Worm (Caenorhabditis elegans) whole organism, young adult: ENCODE data around the gene F52C9.5.

Experiments used
- B0019.2 ChIP-seq: fragments of 200-800 bp; sonication (Bioruptor generic); conservative IDR thresholded peaks from 2 replicates; pipeline ENCODE4 v1.3.6; 2022; ENCODE audit warnings: missing genetic modification reagents, missing genetic modification characterization, missing compliant biosample characterization
- F33H1.4 ChIP-seq: fragments of 200-800 bp; sonication (Bioruptor generic); IDR thresholded peaks from 2 replicates; pipeline ENCODE4 v1.3.6; 2022; ENCODE audit warnings: missing genetic modification reagents, missing genetic modification characterization, missing compliant biosample characterization
- F55B11.4 ChIP-seq: sonication (generic microtip); optimal IDR thresholded peaks from 2 replicates; lab custom pipeline; 2016; ENCODE audit warnings: missing compliant biosample characterization, missing genetic modification characterization, borderline replicate concordance; ENCODE audit not compliant: insufficient read depth
- F57A8.1 ChIP-seq: fragments of 200-800 bp; sonication (Bioruptor generic); optimal IDR thresholded peaks from 2 replicates; lab custom pipeline; 2018; ENCODE audit warnings: mild to moderate bottlenecking, missing genetic modification characterization, moderate library complexity, missing compliant biosample characterization
- K11D2.4 ChIP-seq: fragments of 200-800 bp; sonication (Bioruptor generic); IDR thresholded peaks from 2 replicates; pipeline ENCODE4 v1.3.6; 2022; ENCODE audit warnings: missing genetic modification reagents, missing genetic modification characterization, missing compliant biosample characterization
- K12H6.12 ChIP-seq: fragments of 200-800 bp; sonication (Bioruptor generic); optimal IDR thresholded peaks from 2 replicates; lab custom pipeline; 2018; ENCODE audit warnings: mild to moderate bottlenecking, missing genetic modification characterization, missing compliant biosample characterization
- T26A5.8 ChIP-seq: sonication (generic microtip); optimal IDR thresholded peaks from 2 replicates; lab custom pipeline; 2016; ENCODE audit warnings: missing genetic modification characterization, missing compliant biosample characterization
- Y53G8AR.9 ChIP-seq: fragments of 200-800 bp; sonication (Bioruptor generic); conservative IDR thresholded peaks from 2 replicates; pipeline ENCODE4 v1.3.6; 2022; ENCODE audit warnings: missing genetic modification reagents, missing genetic modification characterization, missing compliant biosample characterization
- Y95B8A.8 ChIP-seq: fragments of 200-800 bp; sonication (Bioruptor generic); IDR thresholded peaks from 2 replicates; pipeline ENCODE4 v1.3.6; 2022; ENCODE audit warnings: missing genetic modification reagents, missing genetic modification characterization, missing compliant biosample characterization
- akir-1 ChIP-seq: fragments of 200-800 bp; sonication (Bioruptor generic); optimal IDR thresholded peaks from 2 replicates; lab custom pipeline; 2018; ENCODE audit warnings: mild to moderate bottlenecking, missing genetic modification characterization, moderate library complexity, missing compliant biosample characterization
- bed-1 ChIP-seq: fragments of 200-800 bp; sonication (Bioruptor generic); IDR thresholded peaks from 2 replicates; pipeline ENCODE4 v1.3.6; 2022; ENCODE audit warnings: missing genetic modification reagents, missing genetic modification characterization, missing compliant biosample characterization
- ccch-3 ChIP-seq: fragments of 200-800 bp; sonication (Bioruptor generic); optimal IDR thresholded peaks from 2 replicates; lab custom pipeline; 2018; ENCODE audit warnings: mild to moderate bottlenecking, missing genetic modification characterization, missing compliant biosample characterization
- dox-1 ChIP-seq: fragments of 200-800 bp; sonication (Bioruptor generic); IDR thresholded peaks from 2 replicates; pipeline ENCODE4 v1.3.6; 2022; ENCODE audit warnings: missing genetic modification reagents, missing genetic modification characterization, missing compliant biosample characterization
- dpl-1 ChIP-seq: fragments of 150-350 bp; optimal IDR thresholded peaks from 2 replicates; lab custom pipeline; 2014; ENCODE audit warnings: missing biosample characterization, missing genetic modification reagents, missing genetic modification characterization
- egl-18 ChIP-seq: fragments of 200-800 bp; sonication (Bioruptor generic); IDR thresholded peaks from 2 replicates; pipeline ENCODE4 v1.3.6; 2022; ENCODE audit warnings: missing genetic modification reagents, missing genetic modification characterization, missing compliant biosample characterization
- ekl-4 ChIP-seq: fragments of 200-800 bp; sonication (Bioruptor generic); IDR thresholded peaks from 2 replicates; pipeline ENCODE4 v1.3.6; 2022; ENCODE audit warnings: missing genetic modification reagents, missing genetic modification characterization, missing compliant biosample characterization
- hlh-26 ChIP-seq: fragments of 200-800 bp; sonication (Bioruptor generic); conservative IDR thresholded peaks from 2 replicates; pipeline ENCODE4 v1.3.6; 2022; ENCODE audit warnings: missing genetic modification reagents, missing genetic modification characterization, missing compliant biosample characterization
- hmg-1.2 ChIP-seq: fragments of 200-800 bp; sonication (Bioruptor generic); IDR thresholded peaks from 2 replicates; pipeline ENCODE4 v1.3.6; 2022; ENCODE audit warnings: missing genetic modification reagents, missing genetic modification characterization, missing compliant biosample characterization
- hmg-20 ChIP-seq: fragments of 200-800 bp; sonication (Bioruptor generic); IDR thresholded peaks from 2 replicates; pipeline ENCODE4 v1.3.6; 2022; ENCODE audit warnings: missing genetic modification reagents, missing genetic modification characterization, missing compliant biosample characterization
- hrde-1 ChIP-seq: sonication (generic microtip); optimal IDR thresholded peaks from 2 replicates; lab custom pipeline; 2016; ENCODE audit warnings: missing genetic modification characterization, mild to moderate bottlenecking, missing compliant biosample characterization, moderate library complexity, missing genotype, missing genetic modification reagents, borderline replicate concordance
- hsf-1 ChIP-seq: fragments of 200-800 bp; sonication (Bioruptor generic); IDR thresholded peaks from 2 replicates; pipeline ENCODE4 v1.3.6; 2022; ENCODE audit warnings: missing genetic modification reagents, missing genetic modification characterization, missing compliant biosample characterization
- lin-26 ChIP-seq: fragments of 200-800 bp; sonication (Bioruptor generic); IDR thresholded peaks from 2 replicates; pipeline ENCODE4 v1.3.6; 2022; ENCODE audit warnings: missing genetic modification reagents, missing genetic modification characterization, missing compliant biosample characterization
- lin-40 ChIP-seq: sonication (generic microtip); optimal IDR thresholded peaks from 2 replicates; lab custom pipeline; 2016; ENCODE audit warnings: missing genetic modification characterization, mild to moderate bottlenecking, missing compliant biosample characterization, missing genotype, missing genetic modification reagents
- lir-1 ChIP-seq: fragments of 200-800 bp; sonication (Bioruptor generic); conservative IDR thresholded peaks from 2 replicates; pipeline ENCODE4 v1.3.6; 2022; ENCODE audit warnings: missing genetic modification reagents, missing genetic modification characterization, missing compliant biosample characterization
- mel-28 ChIP-seq: sonication (generic microtip); optimal IDR thresholded peaks from 2 replicates; lab custom pipeline; 2016; ENCODE audit warnings: borderline replicate concordance, mild to moderate bottlenecking, missing genetic modification characterization, missing compliant biosample characterization
- nfya-2 ChIP-seq: fragments of 200-800 bp; sonication (Bioruptor generic); IDR thresholded peaks from 2 replicates; pipeline ENCODE4 v1.3.6; 2022; ENCODE audit warnings: missing genetic modification reagents, missing genetic modification characterization, missing compliant biosample characterization
- nhr-80 ChIP-seq: sonication (generic microtip); optimal IDR thresholded peaks from 2 replicates; lab custom pipeline; 2016; ENCODE audit warnings: missing genetic modification characterization, missing compliant biosample characterization
- rcor-1 ChIP-seq: fragments of 200-800 bp; sonication (Bioruptor generic); IDR thresholded peaks from 2 replicates; pipeline ENCODE4 v1.3.6; 2022; ENCODE audit warnings: missing genetic modification reagents, missing genetic modification characterization, missing compliant biosample characterization
- rec-8 ChIP-seq, 2 experiments: sonication (generic microtip); optimal IDR thresholded peaks; 2 replicates each; lab custom pipeline; 2016; ENCODE audit warnings: mild to moderate bottlenecking in 2 of 2, missing genetic modification characterization in 2 of 2, missing genetic modification reagents in 2 of 2, missing genotype in 2 of 2, missing biosample characterization in 1 of 2, missing compliant biosample characterization in 1 of 2, moderate library complexity in 1 of 2
- rpc-1 ChIP-seq, 2 experiments: fragments of 150-350 bp in 1 of 2; sonication (generic microtip) in 1 of 2; optimal IDR thresholded peaks; 2 replicates each; lab custom pipeline; 2014 to 2018; ENCODE audit warnings: missing biosample characterization in 1 of 2, missing genetic modification characterization in 1 of 2, missing genetic modification reagents in 1 of 2, missing genotype in 1 of 2
- snpc-1.1 ChIP-seq: sonication (generic microtip); optimal IDR thresholded peaks from 2 replicates; lab custom pipeline; 2017; ENCODE audit warnings: missing genetic modification characterization, mild to moderate bottlenecking, missing compliant biosample characterization, antibody characterized with exemption, moderate library complexity, missing genotype, missing genetic modification reagents; ENCODE audit not compliant: insufficient read depth
- snpc-3.4 ChIP-seq: sonication (generic microtip); optimal IDR thresholded peaks from 2 replicates; lab custom pipeline; 2017; ENCODE audit warnings: missing genetic modification characterization, mild to moderate bottlenecking, missing compliant biosample characterization, antibody characterized with exemption, moderate library complexity, missing genotype, missing genetic modification reagents
- somi-1 ChIP-seq: fragments of 200-800 bp; sonication (Bioruptor generic); optimal IDR thresholded peaks from 2 replicates; lab custom pipeline; 2018; ENCODE audit warnings: mild to moderate bottlenecking, missing genetic modification characterization, missing compliant biosample characterization
- tbx-9 ChIP-seq: sonication (generic microtip); optimal IDR thresholded peaks from 2 replicates; lab custom pipeline; 2016; ENCODE audit warnings: borderline replicate concordance, missing genetic modification characterization, inconsistent platforms, missing compliant biosample characterization
- zfh-2 ChIP-seq: fragments of 200-800 bp; sonication (Bioruptor generic); conservative IDR thresholded peaks from 2 replicates; pipeline ENCODE4 v1.3.6; 2022; ENCODE audit warnings: missing genetic modification reagents, missing genetic modification characterization, missing compliant biosample characterization
- zim-3 ChIP-seq: sonication (generic microtip); optimal IDR thresholded peaks from 2 replicates; lab custom pipeline; 2017; ENCODE audit warnings: mild to moderate bottlenecking, missing genetic modification characterization, moderate library complexity, missing compliant biosample characterization
- ztf-25 ChIP-seq: fragments of 200-800 bp; sonication (Bioruptor generic); IDR thresholded peaks from 2 replicates; pipeline ENCODE4 v1.3.6; 2022; ENCODE audit warnings: missing genetic modification reagents, missing genetic modification characterization, missing compliant biosample characterization
- ztf-26 ChIP-seq: sonication (generic microtip); optimal IDR thresholded peaks from 2 replicates; lab custom pipeline; 2017; ENCODE audit warnings: missing genetic modification characterization, missing compliant biosample characterization
- ztf-28 ChIP-seq: fragments of 200-800 bp; sonication (Bioruptor generic); IDR thresholded peaks from 2 replicates; pipeline ENCODE4 v1.3.6; 2022; ENCODE audit warnings: missing genetic modification reagents, missing genetic modification characterization, missing compliant biosample characterization
- ztf-6 ChIP-seq: fragments of 200-800 bp; sonication (Bioruptor generic); IDR thresholded peaks from 2 replicates; pipeline ENCODE4 v1.3.6; 2022; ENCODE audit warnings: missing genetic modification reagents, missing genetic modification characterization, missing compliant biosample characterization

The F52C9.5 gene

ce11 chrIII:5290230-5290629, 11.8 kb upstream of the F52C9.5 start:
- TF ChIP-seq dox-1 (GFP tag; lab: Robert Waterston, UW) (no peak), ccch-3 (GFP tag; lab: Kevin White, UChicago) (no peak), K11D2.4 (GFP tag; lab: Robert Waterston, UW) (no peak), somi-1 (GFP tag; lab: Kevin White, UChicago) (no peak), hmg-1.2 (GFP tag; lab: Robert Waterston, UW) (no peak), mel-28 (tag; lab: Kevin White, UChicago) (no peak), tbx-9 (tag; lab: Kevin White, UChicago) (no peak), F57A8.1 (GFP tag; lab: Kevin White, UChicago) (no peak), B0019.2 (GFP tag; lab: Robert Waterston, UW) (no peak), hmg-20 (GFP tag; lab: Robert Waterston, UW) (no peak), ekl-4 (GFP tag; lab: Robert Waterston, UW) (no peak), zfh-2 (GFP tag; lab: Robert Waterston, UW) (no peak), hrde-1 (tag; lab: Kevin White, UChicago) (no peak), ztf-26 (no peak), lin-40 (tag; lab: Kevin White, UChicago) (no peak)

ce11 chrIII:5291281-5291680, 10.7 kb upstream of the F52C9.5 start:
- TF ChIP-seq akir-1 (no peak), nhr-80 (tag; lab: Kevin White, UChicago) (peak; percentile 76), hmg-1.2 (GFP tag; lab: Robert Waterston, UW) (peak; percentile 22; the same call in 1 of the 2 replicates)
- TF ChIP-seq, all 124 proteins: peak for 2

ce11 chrIII:5294281-5294680, 7.7 kb upstream of the F52C9.5 start:
- TF ChIP-seq ztf-6 (GFP tag; lab: Robert Waterston, UW) (no peak), F33H1.4 (GFP tag; lab: Robert Waterston, UW) (no peak), lir-1 (no peak)

- TF ChIP-seq snpc-1.1 = peak; percentile 24
- TF ChIP-seq nhr-80 (tag; lab: Kevin White, UChicago) = no peak
- no peak for TF ChIP-seq hlh-26 (GFP tag; lab: Robert Waterston, UW)
- TF ChIP-seq ztf-26 = peak; percentile 49
- no peak for TF ChIP-seq F55B11.4
- TF ChIP-seq zfh-2 (GFP tag; lab: Robert Waterston, UW) = no peak
- peak; percentile 28 for TF ChIP-seq dpl-1 (GFP tag; lab: Kevin White, UChicago)
- 0 out of 2 replicates have a peak, but pooled peaks have one; percentile 41 for TF ChIP-seq ztf-28 (GFP tag; lab: Robert Waterston, UW)
- TF ChIP-seq rpc-1 (optimal IDR thresholded peaks at IDR 0.05; lab: Kevin White, UChicago) = peak; percentile 85
- TF ChIP-seq rpc-1 (tag; optimal IDR thresholded peaks at IDR 0.05; lab: Kevin White, UChicago) = peak; percentile 96
- no peak for TF ChIP-seq T26A5.8 (tag; lab: Kevin White, UChicago)
- peak; percentile 58 for TF ChIP-seq snpc-3.4 (tag; lab: Kevin White, UChicago)
- TF ChIP-seq rec-8 (tag; optimal IDR thresholded peaks at IDR 0.05; lab: Kevin White, UChicago) = peak; percentile 82
- 0 out of 2 replicates have a peak, but pooled peaks have one; percentile 61 for TF ChIP-seq nfya-2 (GFP tag; lab: Robert Waterston, UW)
- peak; percentile 71 for TF ChIP-seq K12H6.12 (tag; lab: Kevin White, UChicago)
- peak; percentile 53 for TF ChIP-seq rcor-1 (GFP tag; lab: Robert Waterston, UW)
- peak; percentile 74 for TF ChIP-seq hmg-20 (GFP tag; lab: Robert Waterston, UW)
- peak; percentile 87; the same call in 1 of the 2 replicates for TF ChIP-seq bed-1 (GFP tag; lab: Robert Waterston, UW)
- peak; percentile 83 for TF ChIP-seq zim-3 (tag; lab: Kevin White, UChicago)
- TF ChIP-seq ztf-25 (GFP tag; lab: Robert Waterston, UW) = peak; percentile 96
- TF ChIP-seq hmg-1.2 (GFP tag; lab: Robert Waterston, UW) = peak; percentile 76
- TF ChIP-seq Y95B8A.8 (GFP tag; lab: Robert Waterston, UW) = no peak
- no peak for TF ChIP-seq hsf-1 (GFP tag; lab: Robert Waterston, UW)
- 0 out of 2 replicates have a peak, but pooled peaks have one; percentile 67 for TF ChIP-seq egl-18 (GFP tag; lab: Robert Waterston, UW)
- TF ChIP-seq Y53G8AR.9 = peak; percentile 71; the same call in 1 of the 2 replicates
- peak; percentile 94 for TF ChIP-seq lin-26 (GFP tag; lab: Robert Waterston, UW)
These were observed 7.2 kb upstream of the F52C9.5 start for ce11 chrIII:5294867-5295266.
